Worm (Caenorhabditis elegans) whole organism, L3 larva: Measurements from ENCODE around the gene nhr-98.

Experiments
- R02D3.7 ChIP-seq: fragments of 150-350 bp; optimal IDR thresholded peaks from 2 replicates; lab custom pipeline; 2014; ENCODE audit warnings: missing biosample characterization, missing genetic modification characterization
- ZK546.5 ChIP-seq: sonication (generic microtip); optimal IDR thresholded peaks from 2 replicates; lab custom pipeline; 2017; ENCODE audit warnings: missing biosample characterization, missing genetic modification characterization
- aly-2 ChIP-seq: fragments of 150-350 bp; optimal IDR thresholded peaks from 2 replicates; lab custom pipeline; 2014; ENCODE audit warnings: missing biosample characterization, missing genetic modification characterization
- ama-1 ChIP-seq: fragments of 150-350 bp; optimal IDR thresholded peaks from 2 replicates; lab custom pipeline; 2018
- ceh-16 ChIP-seq: sonication (generic microtip); optimal IDR thresholded peaks from 2 replicates; lab custom pipeline; 2017; ENCODE audit warnings: missing biosample characterization, missing genetic modification characterization
- ceh-82 ChIP-seq: fragments of 150-350 bp; optimal IDR thresholded peaks from 2 replicates; lab custom pipeline; 2014; ENCODE audit warnings: missing biosample characterization, missing genetic modification characterization
- ceh-9 ChIP-seq: sonication (generic microtip); optimal IDR thresholded peaks from 2 replicates; lab custom pipeline; 2018; ENCODE audit warnings: missing biosample characterization, missing genetic modification characterization
- egl-27 ChIP-seq: sonication (generic microtip); optimal IDR thresholded peaks from 4 replicates; lab custom pipeline; 2017; ENCODE audit warnings: missing biosample characterization, missing genetic modification reagents, missing genetic modification characterization
- egl-5 ChIP-seq: fragments of 150-350 bp; optimal IDR thresholded peaks from 2 replicates; lab custom pipeline; 2017; ENCODE audit warnings: missing biosample characterization, missing genetic modification reagents, missing genetic modification characterization, inconsistent platforms
- elt-2 ChIP-seq: sonication (generic microtip); optimal IDR thresholded peaks from 2 replicates; lab custom pipeline; 2016; ENCODE audit warnings: missing genetic modification reagents, mild to moderate bottlenecking, missing genetic modification characterization, missing compliant biosample characterization
- elt-3 ChIP-seq, 3 experiments: fragments of 150-350 bp in 1 of 3; sonication (generic microtip) in 2 of 3; optimal IDR thresholded peaks; 2 replicates in 2 of 3; 4 replicates in 1 of 3; lab custom pipeline; 2014 to 2017; ENCODE audit warnings: missing biosample characterization in 3 of 3, missing genetic modification characterization in 3 of 3
- eor-1 ChIP-seq, 2 experiments: fragments of 150-350 bp; optimal IDR thresholded peaks; 2 replicates each; lab custom pipeline; 2014 to 2018; ENCODE audit warnings: missing biosample characterization in 2 of 2, missing genetic modification characterization in 2 of 2
- fkh-2 ChIP-seq: fragments of 150-350 bp; optimal IDR thresholded peaks from 2 replicates; lab custom pipeline; 2014; ENCODE audit warnings: missing biosample characterization, missing genetic modification reagents, missing genetic modification characterization
- fos-1 ChIP-seq: fragments of 150-350 bp; optimal IDR thresholded peaks from 2 replicates; lab custom pipeline; 2014; ENCODE audit warnings: missing biosample characterization, missing genetic modification characterization
- jun-1 ChIP-seq: fragments of 150-350 bp; optimal IDR thresholded peaks from 2 replicates; lab custom pipeline; 2014; ENCODE audit warnings: missing biosample characterization, missing genetic modification reagents, missing genetic modification characterization
- lin-15B ChIP-seq: fragments of 150-350 bp; optimal IDR thresholded peaks from 2 replicates; lab custom pipeline; 2014; ENCODE audit warnings: missing biosample characterization, missing genetic modification characterization
- lin-39 ChIP-seq: fragments of 150-350 bp; optimal IDR thresholded peaks from 2 replicates; lab custom pipeline; 2018; ENCODE audit warnings: missing biosample characterization, missing genetic modification reagents, missing genetic modification characterization
- lsy-12 ChIP-seq: sonication (generic microtip); optimal IDR thresholded peaks from 2 replicates; lab custom pipeline; 2016; ENCODE audit warnings: mild to moderate bottlenecking, missing genetic modification characterization, missing compliant biosample characterization
- mdl-1 ChIP-seq: fragments of 150-350 bp; optimal IDR thresholded peaks from 2 replicates; lab custom pipeline; 2014; ENCODE audit warnings: missing biosample characterization, missing genetic modification characterization
- mml-1 ChIP-seq: fragments of 150-350 bp; sonication (generic microtip); optimal IDR thresholded peaks from 3 replicates; lab custom pipeline; 2014; ENCODE audit warnings: missing biosample characterization, missing genetic modification characterization
- nfya-1 ChIP-seq: sonication (generic microtip); optimal IDR thresholded peaks from 2 replicates; lab custom pipeline; 2017; ENCODE audit warnings: missing genetic modification characterization, mild to moderate bottlenecking, missing compliant biosample characterization, antibody characterized with exemption, moderate library complexity; ENCODE audit not compliant: insufficient read depth
- nhr-23 ChIP-seq: fragments of 150-350 bp; optimal IDR thresholded peaks from 2 replicates; lab custom pipeline; 2014; ENCODE audit warnings: missing biosample characterization, missing genetic modification reagents, missing genetic modification characterization
- nhr-237 ChIP-seq: fragments of 150-350 bp; optimal IDR thresholded peaks from 2 replicates; lab custom pipeline; 2014; ENCODE audit warnings: missing biosample characterization, missing genetic modification characterization
- nhr-25 ChIP-seq: sonication (generic microtip); optimal IDR thresholded peaks from 2 replicates; lab custom pipeline; 2017; ENCODE audit warnings: missing biosample characterization, missing genetic modification characterization
- nhr-28 ChIP-seq: fragments of 150-350 bp; optimal IDR thresholded peaks from 2 replicates; lab custom pipeline; 2014; ENCODE audit warnings: missing biosample characterization, missing genetic modification characterization
- nhr-43 ChIP-seq: sonication (generic microtip); optimal IDR thresholded peaks from 2 replicates; lab custom pipeline; 2016; ENCODE audit warnings: mild to moderate bottlenecking, missing genetic modification characterization, missing compliant biosample characterization; ENCODE audit not compliant: poor library complexity, severe bottlenecking
- nhr-67 ChIP-seq: fragments of 150-350 bp; optimal IDR thresholded peaks from 2 replicates; lab custom pipeline; 2014; ENCODE audit warnings: missing biosample characterization, missing genetic modification characterization
- nhr-77 ChIP-seq: fragments of 150-350 bp; optimal IDR thresholded peaks from 2 replicates; lab custom pipeline; 2014; ENCODE audit warnings: missing biosample characterization, missing genetic modification characterization
- pqm-1 ChIP-seq: fragments of 150-350 bp; optimal IDR thresholded peaks from 2 replicates; lab custom pipeline; 2017; ENCODE audit warnings: missing biosample characterization, missing genetic modification characterization, inconsistent platforms
- sea-2 ChIP-seq: fragments of 150-350 bp; sonication (generic microtip); optimal IDR thresholded peaks from 4 replicates; lab custom pipeline; 2014; ENCODE audit warnings: missing biosample characterization, missing genetic modification reagents, missing genetic modification characterization
- skn-1 ChIP-seq: fragments of 150-350 bp; optimal IDR thresholded peaks from 2 replicates; lab custom pipeline; 2014; ENCODE audit warnings: missing biosample characterization, missing genetic modification characterization
- snpc-4 ChIP-seq: fragments of 150-350 bp; optimal IDR thresholded peaks from 2 replicates; lab custom pipeline; 2014; ENCODE audit warnings: missing biosample characterization, missing genetic modification characterization
- unc-62 ChIP-seq: fragments of 150-350 bp; sonication (generic microtip); optimal IDR thresholded peaks from 4 replicates; lab custom pipeline; 2014; ENCODE audit warnings: missing biosample characterization, missing genetic modification reagents, missing genetic modification characterization
- zag-1 ChIP-seq: fragments of 150-350 bp; optimal IDR thresholded peaks from 2 replicates; lab custom pipeline; 2014; ENCODE audit warnings: missing biosample characterization, missing genetic modification characterization

nhr-98 gene

ce11 chrV:432991-433390, 20.7 kb upstream of the nhr-98 start:
- no peak for TF ChIP-seq ceh-9
- no peak for TF ChIP-seq nhr-237
- TF ChIP-seq aly-2 (tag; lab: Kevin White, UChicago): no peak
- no peak for TF ChIP-seq nhr-77 (tag; lab: Kevin White, UChicago)
- TF ChIP-seq nhr-28 (tag; lab: Kevin White, UChicago): no peak
- no peak for TF ChIP-seq nhr-43 (tag; lab: Kevin White, UChicago)
- no peak for TF ChIP-seq nhr-67
- no peak for TF ChIP-seq unc-62
- TF ChIP-seq zag-1 (tag; lab: Kevin White, UChicago): no peak
- TF ChIP-seq elt-3 (tag; optimal IDR thresholded peaks at IDR 0.05; lab: Kevin White, UChicago): no peak
- no peak for TF ChIP-seq ceh-16 (tag; lab: Kevin White, UChicago)
- no peak for TF ChIP-seq elt-2 (tag; lab: Kevin White, UChicago)
- TF ChIP-seq nhr-23: no peak
- TF ChIP-seq lin-39 (tag; lab: Kevin White, UChicago): no peak
- no peak for TF ChIP-seq fos-1 (tag; lab: Kevin White, UChicago)

- TF ChIP-seq egl-27 (tag; lab: Kevin White, UChicago) (no peak), fkh-2 (tag; lab: Kevin White, UChicago) (no peak)
- TF ChIP-seq, all 47 proteins: peak for 0
These were observed 19.8 kb upstream of the nhr-98 start, which contains the start of gene B0554.2 for ce11 chrV:433898-434297. TSS of gene B0554.2 (plus strand) at chrV:434198.

- no peak for TF ChIP-seq ceh-82 (tag; lab: Kevin White, UChicago)
- no peak for TF ChIP-seq fkh-2 (tag; lab: Kevin White, UChicago)
- TF ChIP-seq, all 47 proteins: peak for 0
These were observed 15.6 kb upstream of the nhr-98 start, which contains the start of gene B0554.1 for ce11 chrV:438094-438493. TSS of gene B0554.1 (plus strand) at chrV:438394.

ce11 chrV:439183-439749, 14.4 kb upstream of the nhr-98 start:
- no peak for TF ChIP-seq fos-1 (tag; lab: Kevin White, UChicago)
- no peak for TF ChIP-seq ama-1 (lab: Kevin White, UChicago)
- TF ChIP-seq egl-5 (tag; lab: Kevin White, UChicago): no peak
- TF ChIP-seq R02D3.7 (tag; lab: Kevin White, UChicago): no peak
- TF ChIP-seq egl-27 (tag; lab: Kevin White, UChicago): no peak
- TF ChIP-seq nhr-67: no peak
- TF ChIP-seq jun-1 (tag; lab: Kevin White, UChicago): no peak
- no peak for TF ChIP-seq nhr-28 (tag; lab: Kevin White, UChicago)
- no peak for TF ChIP-seq nhr-25
- TF ChIP-seq skn-1: no peak
- no peak for TF ChIP-seq unc-62
- TF ChIP-seq sea-2: no peak
- no peak for TF ChIP-seq mml-1 (tag; lab: Kevin White, UChicago)
- no peak for TF ChIP-seq ZK546.5 (tag; lab: Kevin White, UChicago)
- no peak for TF ChIP-seq lin-15B (tag; lab: Kevin White, UChicago)
- TF ChIP-seq mdl-1 (tag; lab: Kevin White, UChicago): no peak
- no peak for TF ChIP-seq pqm-1 (tag; lab: Kevin White, UChicago)
- TF ChIP-seq, all 47 proteins: peak for 0

ce11 chrV:440923-441322, 12.7 kb upstream of the nhr-98 start, which contains the start of gene B0554.7:
TSS of gene B0554.7 (minus strand) at chrV:441023.
- TF ChIP-seq nhr-77 (tag; lab: Kevin White, UChicago): no peak

ce11 chrV:443193-443592, 10.5 kb upstream of the nhr-98 start, which contains the start of gene srh-33:
TSS of gene srh-33 (minus strand) at chrV:443293.
- TF ChIP-seq snpc-4 (tag; lab: Kevin White, UChicago) (no peak), eor-1 (tag; optimal IDR thresholded peaks at IDR 0.05; lab: Kevin White, UChicago) (no peak), elt-2 (tag; lab: Kevin White, UChicago) (no peak), ama-1 (lab: Kevin White, UChicago) (no peak), lsy-12 (tag; lab: Kevin White, UChicago) (no peak), ceh-16 (tag; lab: Kevin White, UChicago) (no peak), ceh-82 (tag; lab: Kevin White, UChicago) (no peak), nfya-1 (no peak), nhr-25 (no peak), unc-62 (no peak)
